Worm (Caenorhabditis elegans): ENCODE data around the gene irld-50.

irld-50 gene

DNA sequence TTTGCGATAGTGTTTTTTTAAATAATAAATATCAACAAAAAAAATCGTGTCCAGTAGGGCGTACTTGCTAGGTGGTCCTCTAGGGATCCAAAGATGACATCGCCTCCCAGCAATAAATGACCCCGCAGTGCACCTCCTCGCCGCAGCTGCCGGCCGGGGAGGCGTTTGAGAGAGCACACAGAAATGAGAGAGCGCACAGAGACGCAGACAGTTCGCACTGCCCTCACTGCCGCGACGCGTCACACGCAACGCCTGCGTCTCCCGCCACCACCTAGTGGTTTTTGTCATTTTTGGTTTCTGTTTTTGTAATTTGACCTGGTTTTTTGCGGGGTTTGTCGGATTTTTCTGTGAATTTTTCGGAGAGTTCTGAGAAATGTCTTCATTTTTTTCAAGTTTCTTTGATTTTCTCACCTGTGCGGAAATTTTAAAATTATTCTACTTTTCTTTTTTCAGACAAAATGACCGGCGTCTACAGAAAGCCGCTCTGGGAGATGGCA, 44.0 kb upstream of the irld-50 start, which contains the start of gene lido-7 (continued):
- TF ChIP-seq F49E8.2 (tag; optimal IDR thresholded peaks at IDR 0.05; ENCODE audit: borderline replicate concordance) (no peak), lin-29 (GFP tag; IDR thresholded peaks at IDR 0.05) (no peak), ceh-20 (GFP tag; IDR thresholded peaks at IDR 0.05) (no peak), lin-1 (GFP tag; IDR thresholded peaks at IDR 0.05) (no peak), ZK546.5 (tag; optimal IDR thresholded peaks at IDR 0.05) (no peak), ztf-11 (tag; optimal IDR thresholded peaks at IDR 0.05) (no peak), snpc-1.2 (GFP tag; IDR thresholded peaks at IDR 0.05) (no peak), ceh-82 (tag; optimal IDR thresholded peaks at IDR 0.05) (no peak), tra-1 (GFP tag; IDR thresholded peaks at IDR 0.05) (peak; percentile 55; the same call in 1 of the 2 replicates), set-16 (GFP tag; IDR thresholded peaks at IDR 0.05) (peak; percentile 93), ceh-62 (tag; optimal IDR thresholded peaks at IDR 0.05) (no peak), dmd-9 (GFP tag; IDR thresholded peaks at IDR 0.05) (no peak), unc-62 (GFP tag; optimal IDR thresholded peaks at IDR 0.05 in 1 of 2) (peak in 1 of 2 experiments; percentile 1), unc-62 (tag; optimal IDR thresholded peaks at IDR 0.05) (no peak), dpl-1 (GFP tag; optimal IDR thresholded peaks at IDR 0.05) (peak; percentile 8), nhr-111 (GFP tag; optimal IDR thresholded peaks at IDR 0.05) (no peak), spr-1 (tag; optimal IDR thresholded peaks at IDR 0.05) (no peak), daf-19 (GFP tag; conservative IDR thresholded peaks at IDR 0.05) (no peak), arid-1 (GFP tag; conservative IDR thresholded peaks at IDR 0.05) (no peak), madf-9 (GFP tag; conservative IDR thresholded peaks at IDR 0.05) (no peak), unc-130 (GFP tag; optimal IDR thresholded peaks at IDR 0.05) (no peak), lin-13 (GFP tag; optimal IDR thresholded peaks at IDR 0.05) (no peak), mep-1 (tag; optimal IDR thresholded peaks at IDR 0.05) (peak; percentile 48), lsy-2 (tag; optimal IDR thresholded peaks at IDR 0.05) (peak in 1 of 2 experiments; percentile 46), ceh-28 (tag; optimal IDR thresholded peaks at IDR 0.05) (no peak), duxl-1 (tag; optimal IDR thresholded peaks at IDR 0.05; ENCODE audit: poor library complexity) (peak; percentile 40), F10B5.3 (tag; optimal IDR thresholded peaks at IDR 0.05) (no peak), hlh-30 (tag; optimal IDR thresholded peaks at IDR 0.05; ENCODE audit: insufficient read depth) (peak; percentile 49), ztf-7 (tag; optimal IDR thresholded peaks at IDR 0.05) (no peak), fos-1 (tag; optimal IDR thresholded peaks at IDR 0.05) (no peak), rbr-2 (tag; optimal IDR thresholded peaks at IDR 0.05) (peak; percentile 52), vab-7 (GFP tag; IDR thresholded peaks at IDR 0.05) (no peak), Y105C5A.15 (GFP tag; IDR thresholded peaks at IDR 0.05) (no peak), R02D3.7 (tag; optimal IDR thresholded peaks at IDR 0.05) (no peak), lin-39 (tag; optimal IDR thresholded peaks at IDR 0.05) (no peak), F37D6.2 (tag; optimal IDR thresholded peaks at IDR 0.05) (no peak), zip-2 (tag; optimal IDR thresholded peaks at IDR 0.05) (no peak), mxl-2 (GFP tag; conservative IDR thresholded peaks at IDR 0.05) (no peak)

DNA sequence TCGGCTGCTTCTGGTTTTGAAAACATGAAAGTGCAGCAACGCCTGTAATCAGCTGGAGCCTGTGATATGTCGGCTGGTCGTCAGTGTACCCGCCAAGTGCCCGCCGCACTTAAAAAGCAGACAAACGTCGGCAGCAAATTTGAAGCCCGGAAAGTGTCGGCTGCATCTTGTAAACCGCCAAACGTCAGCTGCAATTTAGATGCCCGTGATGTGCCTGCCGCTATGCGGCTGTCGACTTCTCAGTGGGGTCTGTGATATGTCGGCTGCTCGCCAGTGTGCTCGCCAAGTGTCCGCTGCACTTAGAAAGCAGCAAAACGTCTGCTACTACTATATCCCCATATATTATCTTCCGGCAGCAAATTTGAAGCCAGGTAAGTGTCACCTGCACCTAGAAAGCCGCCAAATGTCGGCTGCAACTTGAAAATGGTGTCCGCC, 43.3 kb upstream of the irld-50 start:
- TF ChIP-seq mep-1 (tag; optimal IDR thresholded peaks at IDR 0.05) (peak; percentile 14), snpc-1.2 (GFP tag; IDR thresholded peaks at IDR 0.05) (0 out of 2 replicates have a peak, but pooled peaks have one; percentile 52), hmg-1.1 (GFP tag; IDR thresholded peaks at IDR 0.05) (peak; percentile 41; the same call in 1 of the 2 replicates), F37D6.2 (tag; optimal IDR thresholded peaks at IDR 0.05) (no peak), set-16 (GFP tag; IDR thresholded peaks at IDR 0.05) (peak; percentile 59), madf-5 (GFP tag; IDR thresholded peaks at IDR 0.05) (0 out of 4 replicates have a peak, but pooled peaks of 1 of the 2 experiments have one; percentile 57), mdt-29 (GFP tag; IDR thresholded peaks at IDR 0.05) (no peak), egl-43 (GFP tag; IDR thresholded peaks at IDR 0.05) (peak; percentile 75), lin-38 (GFP tag; IDR thresholded peaks at IDR 0.05) (0 out of 2 replicates have a peak, but pooled peaks have one; percentile 5), unc-62 (GFP tag; optimal IDR thresholded peaks at IDR 0.05 in 1 of 2) (no peak), unc-62 (tag; optimal IDR thresholded peaks at IDR 0.05) (no peak), nhr-111 (GFP tag; optimal IDR thresholded peaks at IDR 0.05) (peak; percentile 12), php-3 (GFP tag; IDR thresholded peaks at IDR 0.05) (0 out of 2 replicates have a peak, but pooled peaks have one; percentile 17), zfp-3 (GFP tag; conservative IDR thresholded peaks at IDR 0.05) (0 out of 2 replicates have a peak, but pooled peaks have one; percentile 53), cey-2 (tag; optimal IDR thresholded peaks at IDR 0.05; ENCODE audit: borderline replicate concordance, insufficient read depth) (no peak), snpc-4 (tag; optimal IDR thresholded peaks at IDR 0.05) (peak; percentile 46), aha-1 (tag) (peak; percentile 72), T20F7.1 (GFP tag; optimal IDR thresholded peaks at IDR 0.05) (no peak), sdz-12 (GFP tag; optimal IDR thresholded peaks at IDR 0.05) (peak; percentile 41), lin-13 (GFP tag; optimal IDR thresholded peaks at IDR 0.05) (peak; percentile 14)
